Fruit fly (Drosophila melanogaster): ENCODE results near the gene Sfp24Bd.

dm6 chr2L:3706963-3707362, 38.0 kb upstream of the Sfp24Bd start, which contains the start of gene CG31777:
- TF ChIP-seq CG10631 (GFP tag; optimal IDR thresholded peaks at IDR 0.05) (no peak), CG34406 (GFP tag; optimal IDR thresholded peaks at IDR 0.05) (no peak), CG11294 (GFP tag; IDR thresholded peaks at IDR 0.05) (no peak), CG6276 (GFP tag; optimal IDR thresholded peaks at IDR 0.05) (no peak), ss (GFP tag; optimal IDR thresholded peaks at IDR 0.05) (no peak), Lpt (GFP tag; optimal IDR thresholded peaks at IDR 0.05) (no peak), lz (GFP tag; optimal IDR thresholded peaks at IDR 0.05) (no peak), topi (GFP tag; optimal IDR thresholded peaks at IDR 0.05) (no peak)
